Worm (Caenorhabditis elegans) whole organism, early embryonic: Measurements from ENCODE around the gene C27F2.10.
A peak's percentile ranks its signal among the peaks of the same experiment; 100 is the strongest.

Source experiments
- B0310.2 ChIP-seq: sonication (generic microtip); optimal IDR thresholded peaks from 2 replicates; lab custom pipeline; 2016; ENCODE audit warnings: mild to moderate bottlenecking, missing genetic modification characterization, missing compliant biosample characterization
- F13C5.2 ChIP-seq: sonication (generic microtip); optimal IDR thresholded peaks from 2 replicates; lab custom pipeline; 2017; ENCODE audit warnings: mild to moderate bottlenecking, missing genetic modification characterization, inconsistent platforms, missing compliant biosample characterization
- aly-1 ChIP-seq: sonication (generic microtip); optimal IDR thresholded peaks from 2 replicates; lab custom pipeline; 2016; ENCODE audit warnings: missing genetic modification characterization, missing compliant biosample characterization
- ama-1 ChIP-seq: fragments of 150-350 bp; optimal IDR thresholded peaks from 2 replicates; lab custom pipeline; 2014
- ceh-13 ChIP-seq: fragments of 200-800 bp; sonication (Bioruptor generic); optimal IDR thresholded peaks from 2 replicates; lab custom pipeline; 2018; ENCODE audit warnings: mild to moderate bottlenecking, missing genetic modification characterization, missing compliant biosample characterization
- ceh-36 ChIP-seq: sonication (generic microtip); optimal IDR thresholded peaks from 2 replicates; lab custom pipeline; 2016; ENCODE audit warnings: missing genetic modification characterization, inconsistent platforms, missing compliant biosample characterization
- ets-7 ChIP-seq: sonication (generic microtip); optimal IDR thresholded peaks from 2 replicates; lab custom pipeline; 2016; ENCODE audit warnings: missing genotype, missing genetic modification characterization, missing compliant biosample characterization
- flt-1 ChIP-seq: fragments of 200-800 bp; sonication (Bioruptor generic); IDR thresholded peaks from 2 replicates; pipeline ENCODE4 v1.3.6; 2022; ENCODE audit warnings: missing genetic modification characterization, missing compliant biosample characterization
- hmbx-1 ChIP-seq: sonication (generic microtip); optimal IDR thresholded peaks from 2 replicates; lab custom pipeline; 2016; ENCODE audit warnings: mild to moderate bottlenecking, missing genetic modification characterization, missing compliant biosample characterization
- hmg-4 ChIP-seq: fragments of 200-800 bp; sonication (Bioruptor generic); optimal IDR thresholded peaks from 2 replicates; lab custom pipeline; 2018; ENCODE audit warnings: mild to moderate bottlenecking, missing genetic modification characterization, missing compliant biosample characterization
- hnd-1 ChIP-seq: sonication (generic microtip); optimal IDR thresholded peaks from 2 replicates; lab custom pipeline; 2016; ENCODE audit warnings: missing genetic modification characterization, missing compliant biosample characterization
- pes-1 ChIP-seq: fragments of 200-800 bp; sonication (Bioruptor generic); IDR thresholded peaks from 2 replicates; pipeline ENCODE4 v1.3.6; 2022; ENCODE audit warnings: missing genetic modification reagents, missing genetic modification characterization, missing compliant biosample characterization
- scrt-1 ChIP-seq: fragments of 200-800 bp; sonication (Bioruptor generic); IDR thresholded peaks from 2 replicates; pipeline ENCODE4 v1.3.6; 2022; ENCODE audit warnings: missing genetic modification characterization, missing compliant biosample characterization
- sea-1 ChIP-seq: fragments of 200-800 bp; sonication (Bioruptor generic); conservative IDR thresholded peaks from 2 replicates; pipeline ENCODE4 v1.3.6; 2022; ENCODE audit warnings: missing genetic modification characterization, missing compliant biosample characterization
- tbx-11 ChIP-seq: fragments of 200-800 bp; sonication (Bioruptor generic); IDR thresholded peaks from 2 replicates; pipeline ENCODE4 v1.3.6; 2022; ENCODE audit warnings: missing genetic modification characterization, missing compliant biosample characterization
- tbx-37 ChIP-seq: fragments of 200-800 bp; sonication (Bioruptor generic); conservative IDR thresholded peaks from 2 replicates; pipeline ENCODE4 v1.3.6; 2022; ENCODE audit warnings: missing genetic modification reagents, missing genetic modification characterization, missing compliant biosample characterization
- tra-4 ChIP-seq: sonication (generic microtip); optimal IDR thresholded peaks from 2 replicates; lab custom pipeline; 2017; ENCODE audit warnings: missing genetic modification characterization, missing compliant biosample characterization

C27F2.10 gene

DNA sequence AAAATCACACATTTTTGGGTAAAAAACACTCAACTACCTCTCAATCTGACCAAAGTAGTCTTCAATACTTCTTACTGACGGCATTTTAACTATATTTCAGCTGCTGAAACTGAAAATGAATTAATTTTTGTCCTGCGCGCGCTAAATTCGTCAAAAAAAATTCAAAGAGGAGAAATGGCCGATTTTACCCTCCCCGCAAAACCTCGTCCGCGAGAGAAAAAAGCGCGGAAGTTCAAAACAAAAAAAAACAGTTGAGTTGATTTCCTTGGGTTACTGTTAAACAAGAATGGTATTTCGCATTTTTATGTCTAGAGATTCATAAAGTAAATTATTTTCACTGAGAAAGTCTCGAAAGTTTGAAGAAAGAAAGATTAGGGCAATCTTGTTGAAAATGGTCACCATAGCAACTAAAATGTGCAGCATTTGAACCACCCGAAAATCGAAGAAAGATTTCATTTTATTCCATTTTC is at the start of gene C27F2.10, which contains the start of gene wdr-60:
Gene C27F2.10, minus strand, starts transcription at position 109 of the 470 bp plus-strand sequence.
Gene wdr-60, plus strand, starts transcription at position 420 of the 470 bp plus-strand sequence.
- TF ChIP-seq ceh-36 (tag; lab: Kevin White, UChicago) (no peak), tbx-37 (peak; percentile 58)

DNA sequence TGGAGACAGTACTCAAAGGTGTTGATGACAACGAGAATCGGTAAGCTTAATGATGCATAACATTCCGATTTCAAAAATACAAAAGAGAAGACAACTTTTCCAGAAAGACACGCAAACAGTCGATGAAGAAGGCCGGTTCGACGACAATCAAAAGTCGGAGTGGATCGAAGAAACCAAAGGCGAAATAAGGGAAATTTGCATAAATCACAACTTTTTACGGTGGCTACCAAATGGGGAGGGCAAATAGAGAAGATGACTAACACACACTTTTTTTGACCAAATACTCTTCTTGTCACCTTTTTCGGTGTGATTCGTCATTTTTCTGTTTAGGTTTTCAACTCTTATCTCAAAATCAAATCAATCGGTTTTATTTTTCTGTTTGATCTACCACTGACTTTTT is 49.5 kb upstream of the C27F2.10 start, which contains the start of gene C45G9.6:
Gene C45G9.6, plus strand, starts transcription at position 301 of the 400 bp plus-strand sequence.
- TF ChIP-seq ama-1 (no peak), pes-1 (no peak), ceh-13 (GFP tag; lab: Kevin White, UChicago) (no peak), hmbx-1 (tag; lab: Kevin White, UChicago) (no peak), tra-4 (tag; lab: Kevin White, UChicago) (no peak)

- TF ChIP-seq hmg-4 (GFP tag; lab: Kevin White, UChicago) (peak; percentile 97), scrt-1 (GFP tag; lab: Robert Waterston, UW) (peak; percentile 88), ceh-13 (GFP tag; lab: Kevin White, UChicago) (peak; percentile 81), B0310.2 (tag; lab: Kevin White, UChicago) (peak; percentile 80), sea-1 (peak; percentile 87), ets-7 (tag; lab: Kevin White, UChicago) (peak; percentile 85), hmbx-1 (tag; lab: Kevin White, UChicago) (peak; percentile 69), ceh-36 (tag; lab: Kevin White, UChicago) (peak; percentile 82), tbx-37 (peak; percentile 90), hnd-1 (tag; lab: Kevin White, UChicago) (peak; percentile 65), tbx-11 (GFP tag; lab: Robert Waterston, UW) (peak; percentile 90), pes-1 (peak; percentile 90), tra-4 (tag; lab: Kevin White, UChicago) (peak; percentile 83), flt-1 (GFP tag; lab: Robert Waterston, UW) (peak; percentile 82), aly-1 (tag; lab: Kevin White, UChicago) (peak; percentile 97), F13C5.2 (tag; lab: Kevin White, UChicago) (peak; percentile 91)
These were observed 44.7 kb upstream of the C27F2.10 start for ce11 chrIII:5031375-5031836.

DNA sequence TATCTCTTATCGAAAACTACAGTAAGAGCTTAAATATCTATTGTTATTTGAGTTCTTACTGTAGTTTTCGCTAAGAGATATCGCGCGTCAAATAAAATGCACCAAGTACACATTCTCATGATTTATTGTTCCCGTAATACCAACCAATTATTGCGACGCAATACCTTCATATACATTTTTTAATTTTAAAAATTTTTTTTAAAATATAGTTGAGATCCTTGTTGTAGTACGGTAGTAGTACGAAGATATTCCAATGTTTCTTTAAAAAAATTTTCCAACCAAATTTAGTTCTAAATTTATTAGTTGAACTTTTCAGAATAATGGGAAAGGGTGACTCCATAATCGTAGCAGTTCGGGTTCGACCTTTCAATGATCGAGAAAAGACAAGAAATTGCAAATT is 43.9 kb upstream of the C27F2.10 start, which contains the start of gene klp-6:
Gene klp-6, plus strand, starts transcription at position 301 of the 400 bp plus-strand sequence.
- TF ChIP-seq tbx-37: no peak
- no peak for TF ChIP-seq tra-4 (tag; lab: Kevin White, UChicago)
- TF ChIP-seq tbx-11 (GFP tag; lab: Robert Waterston, UW): no peak
- no peak for TF ChIP-seq flt-1 (GFP tag; lab: Robert Waterston, UW)

- no peak for TF ChIP-seq ceh-36 (tag; lab: Kevin White, UChicago)
- TF ChIP-seq ets-7 (tag; lab: Kevin White, UChicago): no peak
- no peak for TF ChIP-seq aly-1 (tag; lab: Kevin White, UChicago)
- no peak for TF ChIP-seq hmbx-1 (tag; lab: Kevin White, UChicago)
- TF ChIP-seq F13C5.2 (tag; lab: Kevin White, UChicago): no peak
- no peak for TF ChIP-seq tra-4 (tag; lab: Kevin White, UChicago)
- no peak for TF ChIP-seq flt-1 (GFP tag; lab: Robert Waterston, UW)
- no peak for TF ChIP-seq tbx-11 (GFP tag; lab: Robert Waterston, UW)
- 0 out of 2 replicates have a peak, but pooled peaks have one; percentile 16 for TF ChIP-seq sea-1
- TF ChIP-seq hnd-1 (tag; lab: Kevin White, UChicago): no peak
- no peak for TF ChIP-seq ceh-13 (GFP tag; lab: Kevin White, UChicago)
- TF ChIP-seq B0310.2 (tag; lab: Kevin White, UChicago): peak; percentile 32
- no peak for TF ChIP-seq hmg-4 (GFP tag; lab: Kevin White, UChicago)
- peak; percentile 27 for TF ChIP-seq ama-1
These were observed 40.5 kb upstream of the C27F2.10 start for ce11 chrIII:5027219-5027618.

DNA sequence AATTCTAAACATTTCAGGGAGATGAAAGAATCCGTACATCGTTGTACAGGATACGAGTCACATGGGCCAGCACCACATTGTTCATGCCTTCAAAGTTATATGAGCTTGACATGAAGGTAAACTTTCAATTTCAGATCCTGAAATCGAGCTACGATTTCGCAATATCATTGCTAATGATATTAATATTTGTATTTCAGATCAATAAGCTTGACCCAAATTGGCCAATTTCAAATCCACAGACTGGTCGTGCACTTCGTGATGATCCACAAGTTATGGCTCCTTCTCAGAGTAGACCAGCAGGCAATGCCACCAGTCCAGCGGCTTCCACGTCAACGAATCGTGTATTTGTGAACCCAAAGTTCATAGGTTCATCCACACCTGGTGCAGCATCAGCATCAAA is 39.7 kb upstream of the C27F2.10 start:
- no peak for TF ChIP-seq ceh-36 (tag; lab: Kevin White, UChicago)
- TF ChIP-seq ama-1: no peak
- no peak for TF ChIP-seq hmbx-1 (tag; lab: Kevin White, UChicago)
- no peak for TF ChIP-seq tbx-37
- no peak for TF ChIP-seq aly-1 (tag; lab: Kevin White, UChicago)

DNA sequence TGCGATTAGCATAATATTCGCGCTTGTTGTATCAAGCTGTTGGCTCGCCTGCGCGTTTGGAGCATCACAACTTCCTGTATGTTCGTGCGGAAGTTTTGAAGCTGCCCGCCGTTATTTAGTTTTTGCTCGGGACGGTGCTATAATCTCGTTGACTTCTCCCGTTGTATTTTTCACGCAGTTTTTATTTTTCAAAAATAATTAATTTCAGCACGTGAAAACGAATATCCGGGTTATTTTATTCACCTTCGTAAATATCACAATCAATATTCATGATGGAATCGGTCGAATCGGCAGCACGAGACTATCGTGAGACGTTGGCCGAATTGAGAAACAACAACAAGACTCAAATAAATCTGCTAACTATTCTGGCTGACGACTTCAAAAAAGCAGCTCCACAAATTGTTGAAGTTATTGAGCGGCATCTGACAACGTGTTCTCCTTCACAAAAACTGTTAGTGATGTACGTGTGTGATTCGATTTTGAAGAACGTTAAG is 38.5 kb upstream of the C27F2.10 start:
- peak; percentile 62 for TF ChIP-seq ama-1
- no peak for TF ChIP-seq ets-7 (tag; lab: Kevin White, UChicago)

- TF ChIP-seq tra-4 (tag; lab: Kevin White, UChicago) (peak; percentile 31), sea-1 (no peak), hnd-1 (tag; lab: Kevin White, UChicago) (no peak)
These were observed 37.8 kb upstream of the C27F2.10 start, which contains the start of gene pcf-11 for ce11 chrIII:5024393-5024964. Gene pcf-11, plus strand, starts transcription at chrIII:5024914.
